Fruit fly (Drosophila melanogaster) whole organism, embryonic: ENCODE results near the gene CG16753.

Experiments
- CG10209 ChIP-seq: fragments of 200-800 bp; sonication (Bioruptor generic); optimal IDR thresholded peaks from 3 replicates; lab custom pipeline; 2017; ENCODE audit warnings: missing biosample characterization, mild to moderate bottlenecking, missing genetic modification characterization, missing genetic modification reagents
- CG11504 ChIP-seq: fragments of 200-800 bp; sonication (Bioruptor generic); optimal IDR thresholded peaks from 3 replicates; lab custom pipeline; 2019; ENCODE audit warnings: missing biosample characterization, mild to moderate bottlenecking, missing genetic modification characterization, moderate library complexity
- CG11695 ChIP-seq: fragments of 200-800 bp; sonication (Bioruptor generic); IDR thresholded peaks from 3 replicates; pipeline ENCODE4 v1.3.6; 2022; ENCODE audit warnings: missing biosample characterization, missing genetic modification characterization
- CG13296 ChIP-seq: fragments of 200-800 bp; sonication (Bioruptor generic); optimal IDR thresholded peaks from 3 replicates; lab custom pipeline; 2018; ENCODE audit warnings: missing biosample characterization, mild to moderate bottlenecking, missing genetic modification characterization
- CG13424 ChIP-seq: fragments of 200-800 bp; sonication (Bioruptor generic); optimal IDR thresholded peaks from 2 replicates; lab custom pipeline; 2019; ENCODE audit warnings: missing biosample characterization, mild to moderate bottlenecking, missing genetic modification characterization, moderate library complexity
- CG14441 ChIP-seq: fragments of 200-800 bp; sonication (Bioruptor generic); IDR thresholded peaks from 2 replicates; pipeline ENCODE4 v1.3.6; 2022; ENCODE audit warnings: missing biosample characterization, missing genetic modification characterization
- CG14965 ChIP-seq: fragments of 200-800 bp; sonication (Bioruptor generic); optimal IDR thresholded peaks from 2 replicates; lab custom pipeline; 2016; ENCODE audit warnings: missing biosample characterization, missing genetic modification characterization, borderline replicate concordance
- CG17612 ChIP-seq: fragments of 200-800 bp; sonication (Bioruptor generic); IDR thresholded peaks from 2 replicates; pipeline ENCODE4 v1.3.6; 2022; ENCODE audit warnings: missing biosample characterization, missing genetic modification characterization
- CG1792 ChIP-seq: fragments of 200-800 bp; sonication (Bioruptor generic); optimal IDR thresholded peaks from 2 replicates; lab custom pipeline; 2016; ENCODE audit warnings: missing biosample characterization, missing genetic modification characterization
- CG18619 ChIP-seq: fragments of 200-800 bp; sonication (Bioruptor generic); optimal IDR thresholded peaks from 3 replicates; lab custom pipeline; 2017; ENCODE audit warnings: missing biosample characterization, mild to moderate bottlenecking, missing genetic modification characterization
- CG2120 ChIP-seq: fragments of 200-800 bp; sonication (Bioruptor generic); optimal IDR thresholded peaks from 3 replicates; lab custom pipeline; 2016; ENCODE audit warnings: missing biosample characterization, missing genetic modification characterization
- CG4424 ChIP-seq: fragments of 200-800 bp; sonication (Bioruptor generic); optimal IDR thresholded peaks from 3 replicates; lab custom pipeline; 2016; ENCODE audit warnings: missing biosample characterization, missing genetic modification characterization
- CG7271 ChIP-seq: fragments of 200-800 bp; sonication (Bioruptor generic); optimal IDR thresholded peaks from 2 replicates; lab custom pipeline; 2018; ENCODE audit warnings: missing biosample characterization, mild to moderate bottlenecking, missing genetic modification characterization, moderate library complexity
- CG7556 ChIP-seq: fragments of 200-800 bp; sonication (Bioruptor generic); optimal IDR thresholded peaks from 2 replicates; lab custom pipeline; 2017; ENCODE audit warnings: missing biosample characterization, mild to moderate bottlenecking, missing genetic modification characterization
- CG9437 ChIP-seq: fragments of 200-800 bp; sonication (Bioruptor generic); optimal IDR thresholded peaks from 2 replicates; lab custom pipeline; 2018; ENCODE audit warnings: missing biosample characterization, mild to moderate bottlenecking, missing genetic modification characterization
- CkIIα-i1 ChIP-seq: fragments of 200-800 bp; sonication (Bioruptor generic); IDR thresholded peaks from 2 replicates; pipeline ENCODE4 v1.3.6; 2022; ENCODE audit warnings: missing biosample characterization, missing genetic modification characterization
- D19A ChIP-seq: fragments of 200-800 bp; optimal IDR thresholded peaks from 3 replicates; lab custom pipeline; 2019; ENCODE audit warnings: missing biosample characterization, mild to moderate bottlenecking, missing genetic modification characterization, moderate library complexity
- Dfd ChIP-seq, 2 experiments: fragments of >200 bp; optimal IDR thresholded peaks; 2 replicates each; lab custom pipeline; 2017; ENCODE audit warnings: missing biosample characterization in 2 of 2, missing genetic modification characterization in 2 of 2
- Doc2 ChIP-seq: fragments of 200-800 bp; sonication (Bioruptor generic); IDR thresholded peaks from 2 replicates; pipeline ENCODE4 v1.3.6; 2022; ENCODE audit warnings: missing biosample characterization, missing genetic modification characterization
- Drgx ChIP-seq: fragments of 200-800 bp; sonication (Bioruptor generic); IDR thresholded peaks from 2 replicates; pipeline ENCODE4 v1.3.6; 2022; ENCODE audit warnings: missing biosample characterization, missing genetic modification characterization
- Fer1 ChIP-seq: fragments of 200-800 bp; sonication (Bioruptor generic); optimal IDR thresholded peaks from 2 replicates; lab custom pipeline; 2017; ENCODE audit warnings: missing biosample characterization, mild to moderate bottlenecking, missing genetic modification characterization
- HmgZ ChIP-seq: fragments of 200-800 bp; sonication (Bioruptor generic); optimal IDR thresholded peaks from 2 replicates; lab custom pipeline; 2018; ENCODE audit warnings: missing biosample characterization, mild to moderate bottlenecking, missing genetic modification characterization
- Hmx ChIP-seq: fragments of 200-800 bp; sonication (Bioruptor generic); optimal IDR thresholded peaks from 2 replicates; lab custom pipeline; 2016; ENCODE audit warnings: missing biosample characterization, missing genetic modification characterization
- Hr3 ChIP-seq: fragments of 200-800 bp; sonication (Bioruptor generic); optimal IDR thresholded peaks from 3 replicates; lab custom pipeline; 2016; ENCODE audit warnings: missing biosample characterization, missing genetic modification characterization
- Hr51 ChIP-seq, 2 experiments: fragments of 200-800 bp; sonication (Bioruptor generic); optimal IDR thresholded peaks; 2 replicates in 1 of 2; 3 replicates in 1 of 2; lab custom pipeline; 2016 to 2018; ENCODE audit warnings: missing biosample characterization in 2 of 2, missing genetic modification characterization in 2 of 2, mild to moderate bottlenecking in 1 of 2, moderate library complexity in 1 of 2
- Hr78 ChIP-seq, 2 experiments: fragments of 200-800 bp in 1 of 2; fragments of >200 bp in 1 of 2; sonication (Bioruptor generic) in 1 of 2; optimal IDR thresholded peaks; 2 replicates each; lab custom pipeline; 2017 to 2019; ENCODE audit warnings: missing biosample characterization in 2 of 2, missing genetic modification characterization in 2 of 2, mild to moderate bottlenecking in 1 of 2, moderate library complexity in 1 of 2
- Lpt ChIP-seq: fragments of >200 bp; optimal IDR thresholded peaks from 2 replicates; lab custom pipeline; 2018; ENCODE audit warnings: missing biosample characterization, missing genetic modification characterization
- Opbp ChIP-seq: fragments of 200-800 bp; sonication (Bioruptor generic); IDR thresholded peaks from 3 replicates; pipeline ENCODE4 v1.3.6; 2022; ENCODE audit warnings: missing biosample characterization, missing genetic modification characterization; ENCODE audit not compliant: partially characterized antibody
- Rx ChIP-seq: fragments of 200-800 bp; sonication (Bioruptor generic); IDR thresholded peaks from 2 replicates; pipeline ENCODE4 v1.3.6; 2022; ENCODE audit warnings: missing biosample characterization, missing genetic modification characterization
- abd-A ChIP-seq: fragments of 200-800 bp; sonication (Bioruptor generic); optimal IDR thresholded peaks from 3 replicates; lab custom pipeline; 2019; ENCODE audit warnings: missing biosample characterization, mild to moderate bottlenecking, missing genetic modification characterization, moderate library complexity
- al ChIP-seq: fragments of 200-800 bp; sonication (Bioruptor generic); IDR thresholded peaks from 2 replicates; pipeline ENCODE4 v1.3.6; 2022; ENCODE audit warnings: missing biosample characterization, missing genetic modification characterization
- cg ChIP-seq: fragments of 200-800 bp; sonication (Bioruptor generic); optimal IDR thresholded peaks from 3 replicates; lab custom pipeline; 2019; ENCODE audit warnings: missing biosample characterization, mild to moderate bottlenecking, missing genetic modification characterization, moderate library complexity
- dysf ChIP-seq: fragments of 200-800 bp; sonication (Bioruptor generic); IDR thresholded peaks from 3 replicates; pipeline ENCODE4 v1.3.6; 2022; ENCODE audit warnings: missing biosample characterization, missing genetic modification characterization
- emc ChIP-seq: fragments of 200-800 bp; sonication (Bioruptor generic); optimal IDR thresholded peaks from 2 replicates; lab custom pipeline; 2016; ENCODE audit warnings: missing biosample characterization, missing genetic modification characterization
- esg ChIP-seq: fragments of 200-800 bp; sonication (Bioruptor generic); conservative IDR thresholded peaks from 2 replicates; pipeline ENCODE4 v1.3.6; 2022; ENCODE audit warnings: missing biosample characterization, missing genetic modification characterization
- eve ChIP-seq, 2 experiments: fragments of >200 bp; optimal IDR thresholded peaks; 2 replicates each; lab custom pipeline; 2017; ENCODE audit warnings: missing biosample characterization in 2 of 2, missing genetic modification characterization in 2 of 2
- gsb-n ChIP-seq: fragments of 200-800 bp; sonication (Bioruptor generic); optimal IDR thresholded peaks from 3 replicates; lab custom pipeline; 2018; ENCODE audit warnings: missing biosample characterization, mild to moderate bottlenecking, missing genetic modification characterization
- gt ChIP-seq: fragments of 200-800 bp; sonication (Bioruptor generic); IDR thresholded peaks from 2 replicates; pipeline ENCODE4 v1.3.6; 2022; ENCODE audit warnings: missing biosample characterization, missing genetic modification characterization
- hkb ChIP-seq, 2 experiments: fragments of 200-800 bp in 1 of 2; fragments of >200 bp in 1 of 2; sonication (Bioruptor generic) in 1 of 2; IDR thresholded peaks in 1 of 2; optimal IDR thresholded peaks in 1 of 2; 2 replicates each; pipeline versions ENCODE4 v1.3.6 to Lab custom; 2017 to 2022; ENCODE audit warnings: missing biosample characterization in 1 of 2, missing genetic modification characterization in 1 of 2
- nom ChIP-seq: fragments of 200-800 bp; sonication (Bioruptor generic); optimal IDR thresholded peaks from 2 replicates; lab custom pipeline; 2017; ENCODE audit warnings: missing biosample characterization, missing genetic modification characterization, mild to moderate bottlenecking, moderate library complexity, missing genetic modification reagents
- pan ChIP-seq, 4 experiments: fragments of >200 bp in 3 of 4; fragments of 200-800 bp in 1 of 4; sonication (Bioruptor generic) in 1 of 4; optimal IDR thresholded peaks in 3 of 4; IDR thresholded peaks in 1 of 4; 2 replicates each; pipeline versions ENCODE4 v1.3.6 to Lab custom; 2017 to 2022; ENCODE audit warnings: missing biosample characterization in 2 of 4, missing genetic modification characterization in 2 of 4, mixed read lengths in 1 of 4
- prd ChIP-seq, 3 experiments: fragments of >200 bp in 2 of 3; fragments of 200-800 bp in 1 of 3; sonication (Bioruptor generic) in 1 of 3; optimal IDR thresholded peaks in 2 of 3; IDR thresholded peaks in 1 of 3; 2 replicates in 2 of 3; 3 replicates in 1 of 3; pipeline versions ENCODE4 v1.3.6 to Lab custom; 2017 to 2022; ENCODE audit warnings: missing biosample characterization in 1 of 3, missing genetic modification characterization in 1 of 3
- psq ChIP-seq: fragments of 200-800 bp; sonication (Bioruptor generic); optimal IDR thresholded peaks from 2 replicates; lab custom pipeline; 2017; ENCODE audit warnings: missing biosample characterization, missing genetic modification characterization
- sima ChIP-seq: fragments of 200-800 bp; sonication (Bioruptor generic); optimal IDR thresholded peaks from 2 replicates; lab custom pipeline; 2016; ENCODE audit warnings: missing biosample characterization, missing genetic modification characterization
- tgo ChIP-seq: fragments of 200-800 bp; sonication (Bioruptor generic); IDR thresholded peaks from 3 replicates; pipeline ENCODE4 v1.3.6; 2022; ENCODE audit warnings: missing biosample characterization, missing genetic modification characterization
- usp ChIP-seq: fragments of >200 bp; optimal IDR thresholded peaks from 2 replicates; lab custom pipeline; 2017; ENCODE audit warnings: missing biosample characterization, missing genetic modification characterization
- vvl ChIP-seq: fragments of 200-800 bp; sonication (Bioruptor generic); IDR thresholded peaks from 2 replicates; pipeline ENCODE4 v1.3.6; 2022; ENCODE audit warnings: missing biosample characterization, missing genetic modification characterization
- wek ChIP-seq: fragments of 200-800 bp; sonication (Bioruptor generic); optimal IDR thresholded peaks from 3 replicates; lab custom pipeline; 2018; ENCODE audit warnings: missing biosample characterization, mild to moderate bottlenecking, missing genetic modification characterization, moderate library complexity

Gene CG16753

dm6 chr3L:3045256-3045743 is 9.6 kb upstream of the CG16753 start (continued):
- TF ChIP-seq prd (optimal IDR thresholded peaks at IDR 0.05; lab: Kevin White, UChicago) (no peak), prd (GFP tag; IDR thresholded peaks at IDR 0.05; lab: Robert Waterston, UW) (peak; percentile 45; the same call in 2 of the 3 replicates), cg (no peak), Lpt (GFP tag; lab: Kevin White, UChicago) (no peak), CG2120 (GFP tag; lab: Kevin White, UChicago) (peak; percentile 39), psq (GFP tag; lab: Kevin White, UChicago) (no peak), CG18619 (peak; percentile 32), Rx (0 out of 2 replicates have a peak, but pooled peaks have one; percentile 4), al (GFP tag; lab: Robert Waterston, UW) (peak; percentile 21; the same call in 1 of the 2 replicates), CG17612 (GFP tag; lab: Robert Waterston, UW) (no peak), CG14965 (no peak), abd-A (no peak), tgo (peak; percentile 39; the same call in 2 of the 3 replicates), hkb (optimal IDR thresholded peaks at IDR 0.05; lab: Kevin White, UChicago) (no peak), hkb (GFP tag; IDR thresholded peaks at IDR 0.05; lab: Robert Waterston, UW) (peak; percentile 57; the same call in 1 of the 2 replicates), CG1792 (GFP tag; lab: Kevin White, UChicago) (no peak), CG4424 (GFP tag; lab: Kevin White, UChicago) (peak; percentile 13), gt (GFP tag; lab: Robert Waterston, UW) (no peak), CG14441 (GFP tag; lab: Robert Waterston, UW) (peak; percentile 27; the same call in 1 of the 2 replicates), CG11504 (tag; lab: Kevin White, UChicago) (peak; percentile 70), Dfd (GFP tag; optimal IDR thresholded peaks at IDR 0.05; lab: Kevin White, UChicago) (no peak), eve (GFP tag; optimal IDR thresholded peaks at IDR 0.05; lab: Kevin White, UChicago) (no peak), esg (GFP tag; lab: Robert Waterston, UW) (no peak; the same call in 1 of the 2 replicates), dysf (GFP tag; lab: Robert Waterston, UW) (peak; percentile 53; the same call in 1 of the 3 replicates), CG13424 (peak; percentile 34), CG7556 (peak; percentile 16), Fer1 (GFP tag; lab: Kevin White, UChicago) (peak; percentile 34), D19A (tag; lab: Kevin White, UChicago) (peak; percentile 31), Hr78 (GFP tag; optimal IDR thresholded peaks at IDR 0.05; lab: Kevin White, UChicago) (no peak), CG11695 (GFP tag; lab: Robert Waterston, UW) (peak; percentile 33; the same call in 1 of the 3 replicates), gsb-n (tag; lab: Kevin White, UChicago) (no peak), HmgZ (no peak), Opbp (GFP tag; lab: Robert Waterston, UW) (no peak), CG9437 (GFP tag; lab: Kevin White, UChicago) (peak; percentile 22), CG10209 (GFP tag; lab: Kevin White, UChicago) (peak; percentile 68), CG13296 (GFP tag; lab: Kevin White, UChicago) (peak; percentile 35), sima (GFP tag; lab: Kevin White, UChicago) (no peak), Doc2 (GFP tag; lab: Robert Waterston, UW) (no peak), usp (GFP tag; lab: Kevin White, UChicago) (no peak), wek (GFP tag; lab: Kevin White, UChicago) (no peak), emc (GFP tag; lab: Kevin White, UChicago) (no peak), Hr3 (GFP tag; lab: Kevin White, UChicago) (peak; percentile 35), pan (optimal IDR thresholded peaks at IDR 0.05; lab: Kevin White, UChicago) (no peak), pan (GFP tag; optimal IDR thresholded peaks at IDR 0.05 in 1 of 2, IDR thresholded peaks at IDR 0.05 in 1 of 2) (peak in 1 of 2 experiments; percentile 60), Hr51 (GFP tag; optimal IDR thresholded peaks at IDR 0.05; lab: Kevin White, UChicago) (peak in 1 of 2 experiments; percentile 69), vvl (GFP tag; lab: Robert Waterston, UW) (peak; percentile 56; the same call in 1 of the 2 replicates), CkIIα-i1 (GFP tag; lab: Robert Waterston, UW) (no peak), Hmx (GFP tag; lab: Kevin White, UChicago) (no peak), CG7271 (no peak), nom (GFP tag; lab: Kevin White, UChicago) (peak; percentile 81), Drgx (peak; percentile 65; the same call in 1 of the 2 replicates)
